Fruit fly (Drosophila melanogaster) whole organism, embryonic: ENCODE data around the gene CG10725.

ENCODE experiments used
- Bgb ChIP-seq: fragments of 200-800 bp; sonication (Bioruptor generic); IDR thresholded peaks from 2 replicates; pipeline ENCODE4 v1.3.6; 2022; ENCODE audit warnings: missing biosample characterization, missing genetic modification characterization; ENCODE audit not compliant: partially characterized antibody
- CG10209 ChIP-seq: fragments of 200-800 bp; sonication (Bioruptor generic); optimal IDR thresholded peaks from 3 replicates; lab custom pipeline; 2017; ENCODE audit warnings: missing biosample characterization, mild to moderate bottlenecking, missing genetic modification characterization, missing genetic modification reagents
- CG10267 ChIP-seq: fragments of 200-800 bp; sonication (Bioruptor generic); optimal IDR thresholded peaks from 2 replicates; lab custom pipeline; 2018; ENCODE audit warnings: missing biosample characterization, mild to moderate bottlenecking, missing genetic modification characterization, moderate library complexity
- CG10431 ChIP-seq: fragments of 200-800 bp; sonication (Bioruptor generic); optimal IDR thresholded peaks from 3 replicates; lab custom pipeline; 2018; ENCODE audit warnings: missing biosample characterization, mild to moderate bottlenecking, missing genetic modification characterization
- CG11247 ChIP-seq: fragments of 200-800 bp; sonication (Bioruptor generic); IDR thresholded peaks from 2 replicates; pipeline ENCODE4 v1.3.6; 2022; ENCODE audit warnings: missing biosample characterization, missing genetic modification characterization
- CG11560 ChIP-seq: fragments of 200-800 bp; sonication (Bioruptor generic); IDR thresholded peaks from 3 replicates; pipeline ENCODE4 v1.3.6; 2022; ENCODE audit warnings: missing biosample characterization, missing genetic modification characterization
- CG11695 ChIP-seq: fragments of 200-800 bp; sonication (Bioruptor generic); IDR thresholded peaks from 3 replicates; pipeline ENCODE4 v1.3.6; 2022; ENCODE audit warnings: missing biosample characterization, missing genetic modification characterization
- CG12659 ChIP-seq: fragments of 200-800 bp; sonication (Bioruptor generic); optimal IDR thresholded peaks from 3 replicates; lab custom pipeline; 2017; ENCODE audit warnings: mild to moderate bottlenecking, missing biosample characterization, missing genetic modification reagents, missing genetic modification characterization
- CG12744 ChIP-seq: fragments of 200-800 bp; sonication (Bioruptor generic); optimal IDR thresholded peaks from 2 replicates; lab custom pipeline; 2016; ENCODE audit warnings: missing biosample characterization, missing genetic modification characterization
- CG13287 ChIP-seq: fragments of 200-800 bp; sonication (Bioruptor generic); IDR thresholded peaks from 2 replicates; pipeline ENCODE4 v1.3.6; 2022; ENCODE audit warnings: missing biosample characterization, missing genetic modification characterization; ENCODE audit not compliant: partially characterized antibody
- CG13775 ChIP-seq: fragments of 200-800 bp; sonication (Bioruptor generic); optimal IDR thresholded peaks from 3 replicates; lab custom pipeline; 2017; ENCODE audit warnings: missing biosample characterization, mild to moderate bottlenecking, missing genetic modification characterization
- CG15601 ChIP-seq: fragments of 200-800 bp; sonication (Bioruptor generic); optimal IDR thresholded peaks from 3 replicates; lab custom pipeline; 2019; ENCODE audit warnings: missing biosample characterization, mild to moderate bottlenecking, missing genetic modification characterization, moderate library complexity
- CG17385 ChIP-seq: fragments of 200-800 bp; sonication (Bioruptor generic); optimal IDR thresholded peaks from 3 replicates; lab custom pipeline; 2018; ENCODE audit warnings: missing biosample characterization, mild to moderate bottlenecking, missing genetic modification characterization
- CG17802 ChIP-seq: fragments of 200-800 bp; sonication (Bioruptor generic); optimal IDR thresholded peaks from 2 replicates; lab custom pipeline; 2018; ENCODE audit warnings: missing biosample characterization, mild to moderate bottlenecking, missing genetic modification characterization, moderate library complexity
- CG18599 ChIP-seq: fragments of 200-800 bp; sonication (Bioruptor generic); optimal IDR thresholded peaks from 3 replicates; lab custom pipeline; 2017; ENCODE audit warnings: missing biosample characterization, missing genetic modification characterization, mild to moderate bottlenecking, moderate library complexity, missing genetic modification reagents
- CG2199 ChIP-seq: fragments of 200-800 bp; sonication (Bioruptor generic); IDR thresholded peaks from 3 replicates; pipeline ENCODE4 v1.3.6; 2022; ENCODE audit warnings: missing biosample characterization, missing genetic modification characterization
- CG2712 ChIP-seq: fragments of 200-800 bp; optimal IDR thresholded peaks from 3 replicates; lab custom pipeline; 2019; ENCODE audit warnings: missing biosample characterization, mild to moderate bottlenecking, missing genetic modification characterization, moderate library complexity
- CG2875 ChIP-seq: fragments of 200-800 bp; sonication (Bioruptor generic); optimal IDR thresholded peaks from 2 replicates; lab custom pipeline; 2017; ENCODE audit warnings: missing biosample characterization, mild to moderate bottlenecking, missing genetic modification characterization, missing genetic modification reagents
- CG4617 ChIP-seq: fragments of 200-800 bp; sonication (Bioruptor generic); optimal IDR thresholded peaks from 3 replicates; lab custom pipeline; 2016; ENCODE audit warnings: missing biosample characterization, missing genetic modification characterization, borderline replicate concordance
- CG4820 ChIP-seq: fragments of 200-800 bp; sonication (Bioruptor generic); optimal IDR thresholded peaks from 3 replicates; lab custom pipeline; 2016; ENCODE audit warnings: missing biosample characterization, missing genetic modification characterization
- CG9215 ChIP-seq: fragments of 200-800 bp; sonication (Bioruptor generic); IDR thresholded peaks from 2 replicates; pipeline ENCODE4 v1.3.6; 2022; ENCODE audit warnings: missing biosample characterization, missing genetic modification characterization
- CG9727 ChIP-seq: fragments of 200-800 bp; sonication (Bioruptor generic); optimal IDR thresholded peaks from 3 replicates; lab custom pipeline; 2017; ENCODE audit warnings: missing biosample characterization, mild to moderate bottlenecking, missing genetic modification characterization
- Chrac-16 ChIP-seq: fragments of 200-800 bp; sonication (Bioruptor generic); optimal IDR thresholded peaks from 3 replicates; lab custom pipeline; 2016; ENCODE audit warnings: missing biosample characterization, missing genetic modification characterization
- Dbx ChIP-seq: fragments of 200-800 bp; sonication (Bioruptor generic); IDR thresholded peaks from 3 replicates; pipeline ENCODE4 v1.3.6; 2022; ENCODE audit warnings: missing biosample characterization, missing genetic modification characterization
- ERR ChIP-seq: fragments of 200-800 bp; sonication (Bioruptor generic); optimal IDR thresholded peaks from 2 replicates; lab custom pipeline; 2016; ENCODE audit warnings: missing biosample characterization, missing genetic modification characterization
- Elba2 ChIP-seq: fragments of 200-800 bp; sonication (Bioruptor generic); optimal IDR thresholded peaks from 3 replicates; lab custom pipeline; 2016; ENCODE audit warnings: missing biosample characterization, missing genetic modification characterization
- Gug ChIP-seq: fragments of 200-800 bp; sonication (Bioruptor generic); IDR thresholded peaks from 4 replicates; pipeline ENCODE4 v1.3.6; 2022; ENCODE audit warnings: missing biosample characterization, missing genetic modification characterization
- HHEX ChIP-seq: fragments of 200-800 bp; sonication (Bioruptor generic); optimal IDR thresholded peaks from 3 replicates; lab custom pipeline; 2017; ENCODE audit warnings: missing biosample characterization, mild to moderate bottlenecking, missing genetic modification characterization, missing genetic modification reagents
- HLH54F ChIP-seq: fragments of 200-800 bp; sonication (Bioruptor generic); optimal IDR thresholded peaks from 3 replicates; lab custom pipeline; 2016; ENCODE audit warnings: missing biosample characterization, missing genetic modification characterization
- Lim3 ChIP-seq: fragments of 200-800 bp; sonication (Bioruptor generic); IDR thresholded peaks from 2 replicates; pipeline ENCODE4 v1.3.6; 2022; ENCODE audit warnings: missing biosample characterization, missing genetic modification characterization
- Oaz ChIP-seq: fragments of 200-800 bp; sonication (Bioruptor generic); IDR thresholded peaks from 2 replicates; pipeline ENCODE4 v1.3.6; 2022; ENCODE audit warnings: missing biosample characterization, missing genetic modification characterization
- Ptx1 ChIP-seq: fragments of 200-800 bp; sonication (Bioruptor generic); IDR thresholded peaks from 2 replicates; pipeline ENCODE4 v1.3.6; 2022; ENCODE audit warnings: missing biosample characterization, missing genetic modification characterization
- Rfx ChIP-seq: fragments of 200-800 bp; sonication (Bioruptor generic); IDR thresholded peaks from 2 replicates; pipeline ENCODE4 v1.3.6; 2022; ENCODE audit warnings: missing biosample characterization, missing genetic modification characterization
- Sox100B ChIP-seq: fragments of 200-800 bp; sonication (Bioruptor generic); optimal IDR thresholded peaks from 3 replicates; lab custom pipeline; 2018; ENCODE audit warnings: missing biosample characterization, mild to moderate bottlenecking, missing genetic modification characterization
- Ssrp ChIP-seq: fragments of 200-800 bp; sonication (Bioruptor generic); optimal IDR thresholded peaks from 2 replicates; lab custom pipeline; 2018; ENCODE audit warnings: missing biosample characterization, mild to moderate bottlenecking, missing genetic modification characterization, moderate library complexity
- abd-A ChIP-seq: fragments of 200-800 bp; sonication (Bioruptor generic); optimal IDR thresholded peaks from 3 replicates; lab custom pipeline; 2019; ENCODE audit warnings: missing biosample characterization, mild to moderate bottlenecking, missing genetic modification characterization, moderate library complexity
- bcd ChIP-seq: fragments of 200-800 bp; sonication (Bioruptor generic); optimal IDR thresholded peaks from 2 replicates; lab custom pipeline; 2017; ENCODE audit warnings: missing biosample characterization, mild to moderate bottlenecking, missing genetic modification characterization
- fu2 ChIP-seq: fragments of 200-800 bp; sonication (Bioruptor generic); optimal IDR thresholded peaks from 2 replicates; lab custom pipeline; 2016; ENCODE audit warnings: missing biosample characterization, missing genetic modification characterization
- gem ChIP-seq: fragments of 200-800 bp; sonication (Bioruptor generic); optimal IDR thresholded peaks from 2 replicates; lab custom pipeline; 2019; ENCODE audit warnings: missing biosample characterization, mild to moderate bottlenecking, missing genetic modification characterization, moderate library complexity
- gsb ChIP-seq: fragments of 200-800 bp; sonication (Bioruptor generic); IDR thresholded peaks from 2 replicates; pipeline ENCODE4 v1.3.6; 2022; ENCODE audit warnings: missing biosample characterization, missing genetic modification characterization
- ham ChIP-seq: fragments of 200-800 bp; sonication (Bioruptor generic); IDR thresholded peaks from 2 replicates; pipeline ENCODE4 v1.3.6; 2022; ENCODE audit warnings: missing biosample characterization, missing genetic modification characterization
- salm ChIP-seq: fragments of 200-800 bp; sonication (Bioruptor generic); optimal IDR thresholded peaks from 2 replicates; lab custom pipeline; 2018; ENCODE audit warnings: missing biosample characterization, mild to moderate bottlenecking, missing genetic modification characterization
- sc ChIP-seq, 3 experiments: fragments of >200 bp in 2 of 3; fragments of 200-800 bp in 1 of 3; sonication (Bioruptor generic) in 1 of 3; optimal IDR thresholded peaks; 2 replicates in 2 of 3; 3 replicates in 1 of 3; lab custom pipeline; 2017; ENCODE audit warnings: mild to moderate bottlenecking in 1 of 3, missing biosample characterization in 1 of 3, missing genetic modification characterization in 1 of 3, missing genetic modification reagents in 1 of 3
- scrt ChIP-seq: fragments of 200-800 bp; sonication (Bioruptor generic); optimal IDR thresholded peaks from 2 replicates; lab custom pipeline; 2018; ENCODE audit warnings: missing biosample characterization, mild to moderate bottlenecking, missing genetic modification characterization, moderate library complexity
- slbo ChIP-seq: fragments of 200-800 bp; sonication (Bioruptor generic); IDR thresholded peaks from 2 replicates; pipeline ENCODE4 v1.3.6; 2022; ENCODE audit warnings: missing biosample characterization, missing genetic modification characterization
- sna ChIP-seq: fragments of 200-800 bp; sonication (Bioruptor generic); IDR thresholded peaks from 2 replicates; pipeline ENCODE4 v1.3.6; 2022; ENCODE audit warnings: missing biosample characterization, missing genetic modification characterization; ENCODE audit not compliant: partially characterized antibody
- sqz ChIP-seq: fragments of 200-800 bp; sonication (Bioruptor generic); optimal IDR thresholded peaks from 3 replicates; lab custom pipeline; 2018; ENCODE audit warnings: missing biosample characterization, mild to moderate bottlenecking, missing genetic modification characterization
- trem ChIP-seq: fragments of 200-800 bp; optimal IDR thresholded peaks from 3 replicates; lab custom pipeline; 2019; ENCODE audit warnings: missing biosample characterization, mild to moderate bottlenecking, missing genetic modification characterization, moderate library complexity
- wor ChIP-seq: fragments of 200-800 bp; sonication (Bioruptor generic); IDR thresholded peaks from 2 replicates; pipeline ENCODE4 v1.3.6; 2022; ENCODE audit warnings: missing biosample characterization, missing genetic modification characterization
- zf30C ChIP-seq: fragments of 200-800 bp; sonication (Bioruptor generic); optimal IDR thresholded peaks from 3 replicates; lab custom pipeline; 2018; ENCODE audit warnings: missing biosample characterization, mild to moderate bottlenecking, missing genetic modification characterization

CG10725 gene

dm6 chr3L:13410999-13411398 lies 26.8 kb upstream of the CG10725 start:
- TF ChIP-seq Oaz (GFP tag; lab: Robert Waterston, UW) = no peak
- TF ChIP-seq CG17802 (tag; lab: Kevin White, UChicago) = no peak
- TF ChIP-seq ERR (GFP tag; lab: Kevin White, UChicago) = no peak
- peak; percentile 62 for TF ChIP-seq Bgb
- no peak for TF ChIP-seq CG11560 (tag; lab: Robert Waterston, UW)
- TF ChIP-seq CG13287 = no peak
- TF ChIP-seq Dbx (GFP tag; lab: Robert Waterston, UW) = peak; percentile 28; the same call in 1 of the 3 replicates
- peak; percentile 66 for TF ChIP-seq Chrac-16
- peak; percentile 61 for TF ChIP-seq CG2712 (tag; lab: Kevin White, UChicago)
- TF ChIP-seq zf30C (GFP tag; lab: Kevin White, UChicago) = no peak
- TF ChIP-seq CG10209 (GFP tag; lab: Kevin White, UChicago) = no peak
- no peak for TF ChIP-seq Lim3
- no peak for TF ChIP-seq gsb (GFP tag; lab: Robert Waterston, UW)
- TF ChIP-seq Ssrp (tag; lab: Kevin White, UChicago) = no peak
- no peak for TF ChIP-seq abd-A (tag; lab: Kevin White, UChicago)
- no peak for TF ChIP-seq CG17385 (GFP tag; lab: Kevin White, UChicago)
- TF ChIP-seq scrt (GFP tag; lab: Kevin White, UChicago) = no peak
- peak; percentile 32 for TF ChIP-seq bcd
- TF ChIP-seq Elba2 (GFP tag; lab: Kevin White, UChicago) = peak; percentile 97
- TF ChIP-seq CG2199 (GFP tag; lab: Robert Waterston, UW) = peak; percentile 65; the same call in 1 of the 3 replicates
- TF ChIP-seq CG18599 (GFP tag; lab: Kevin White, UChicago) = no peak
- peak; percentile 64; the same call in 1 of the 2 replicates for TF ChIP-seq slbo (GFP tag; lab: Robert Waterston, UW)
- TF ChIP-seq sna = no peak
- TF ChIP-seq CG15601 (tag; lab: Kevin White, UChicago) = peak; percentile 37
- TF ChIP-seq CG9727 (GFP tag; lab: Kevin White, UChicago) = no peak
- no peak for TF ChIP-seq fu2 (GFP tag; lab: Kevin White, UChicago)
- peak; percentile 57 for TF ChIP-seq trem (tag; lab: Kevin White, UChicago)
- TF ChIP-seq HLH54F (GFP tag; lab: Kevin White, UChicago) = no peak
- peak; percentile 57 for TF ChIP-seq CG11247
- no peak for TF ChIP-seq sqz (GFP tag; lab: Kevin White, UChicago)
- peak; percentile 41 for TF ChIP-seq CG4820
- TF ChIP-seq Sox100B (GFP tag; lab: Kevin White, UChicago) = no peak
- no peak for TF ChIP-seq CG12659 (GFP tag; lab: Kevin White, UChicago)
- TF ChIP-seq CG2875 = no peak
- peak; percentile 49 for TF ChIP-seq CG10267 (tag; lab: Kevin White, UChicago)
- peak; percentile 78 for TF ChIP-seq Rfx (GFP tag; lab: Robert Waterston, UW)
- TF ChIP-seq CG12744 = no peak
- TF ChIP-seq gem (tag; lab: Kevin White, UChicago) = peak; percentile 54
- no peak for TF ChIP-seq salm (tag; lab: Kevin White, UChicago)
- 0 out of 2 replicates have a peak, but pooled peaks have one; percentile 20 for TF ChIP-seq Ptx1 (GFP tag; lab: Robert Waterston, UW)
- TF ChIP-seq CG11695 (GFP tag; lab: Robert Waterston, UW) = no peak
- TF ChIP-seq sc (optimal IDR thresholded peaks at IDR 0.05; lab: Kevin White, UChicago) = no peak
- TF ChIP-seq sc (GFP tag; optimal IDR thresholded peaks at IDR 0.05; lab: Kevin White, UChicago) = no peak
- TF ChIP-seq CG13775 = no peak
- no peak for TF ChIP-seq wor (GFP tag; lab: Robert Waterston, UW)
- TF ChIP-seq CG10431 = no peak
- TF ChIP-seq ham (GFP tag; lab: Robert Waterston, UW) = no peak
- TF ChIP-seq HHEX (GFP tag; lab: Kevin White, UChicago) = no peak
- TF ChIP-seq CG9215 (GFP tag; lab: Robert Waterston, UW) = no peak
- TF ChIP-seq CG4617 = peak; percentile 27
- 0 out of 4 replicates have a peak, but pooled peaks have one; percentile 16 for TF ChIP-seq Gug (GFP tag; lab: Robert Waterston, UW)
